Fruit fly (Drosophila melanogaster): ENCODE measurements around the gene CG9813.

CG9813 gene

DNA sequence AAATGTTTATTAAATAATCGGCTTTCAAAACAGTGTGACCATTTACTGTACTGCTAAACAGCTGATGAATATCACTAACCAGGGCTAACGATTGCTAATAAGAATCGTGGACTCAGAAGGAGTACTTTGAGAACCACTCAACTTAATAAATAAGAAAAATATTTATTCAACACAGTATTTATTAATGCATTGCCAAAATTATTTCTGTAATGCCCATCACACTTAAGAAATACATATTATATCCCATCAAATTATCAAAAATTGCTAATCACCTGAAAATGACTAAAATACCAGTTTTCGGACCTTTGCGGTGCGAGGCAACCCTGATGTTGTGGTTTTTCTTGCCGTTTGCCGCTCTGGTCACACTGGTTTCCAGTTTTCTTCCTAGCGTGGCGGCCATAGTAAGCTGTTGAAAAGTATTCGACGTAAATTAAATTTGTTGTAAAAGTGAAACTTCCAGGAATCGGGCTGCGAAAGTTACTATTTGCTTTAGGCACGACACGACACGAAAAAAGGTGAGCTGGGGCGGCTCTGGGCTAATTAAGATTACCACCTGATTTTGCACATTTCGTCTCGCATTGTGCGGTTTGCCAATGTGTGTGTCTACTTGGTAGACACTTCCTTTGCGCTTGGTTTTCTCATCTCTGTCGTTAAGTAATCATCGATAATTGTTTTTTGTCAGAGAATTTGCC, 2.3 kb upstream of the CG9813 start, which contains the start of the genes mRpS21 and Droj2 (continued):
- TF ChIP-seq fd96Cb (tag; optimal IDR thresholded peaks at IDR 0.05) (peak; percentile 35), bbx (GFP tag; IDR thresholded peaks at IDR 0.05; ENCODE audit: partially characterized antibody) (peak; percentile 20; the same call in 1 of the 2 replicates), usp (GFP tag; optimal IDR thresholded peaks at IDR 0.05) (no peak), bcd (GFP tag; optimal IDR thresholded peaks at IDR 0.05) (peak; percentile 57), CG7745 (tag; optimal IDR thresholded peaks at IDR 0.05) (no peak), CG2712 (tag; optimal IDR thresholded peaks at IDR 0.05) (peak; percentile 64), repo (GFP tag; optimal IDR thresholded peaks at IDR 0.05) (no peak), tna (GFP tag; IDR thresholded peaks at IDR 0.05; ENCODE audit: partially characterized antibody) (no peak), jumu (GFP tag; optimal IDR thresholded peaks at IDR 0.05) (no peak), MBD-R2 (GFP tag; IDR thresholded peaks at IDR 0.05) (peak; percentile 88), cato (GFP tag; optimal IDR thresholded peaks at IDR 0.05; ENCODE audit: borderline replicate concordance) (no peak), CG3847 (GFP tag; IDR thresholded peaks at IDR 0.05) (peak; percentile 81), en (GFP tag; optimal IDR thresholded peaks at IDR 0.05) (no peak), CG10979 (tag; optimal IDR thresholded peaks at IDR 0.05) (peak; percentile 38), fd102C (GFP tag; optimal IDR thresholded peaks at IDR 0.05) (no peak), CG7928 (GFP tag; optimal IDR thresholded peaks at IDR 0.05) (peak; percentile 89), so (GFP tag; IDR thresholded peaks at IDR 0.05) (no peak), bowl (GFP tag; IDR thresholded peaks at IDR 0.05) (no peak), Ravus (GFP tag; IDR thresholded peaks at IDR 0.05) (no peak), gt (GFP tag; IDR thresholded peaks at IDR 0.05) (no peak), croc (GFP tag; conservative IDR thresholded peaks at IDR 0.05) (peak; percentile 17; the same call in 1 of the 3 replicates), vnd (GFP tag; IDR thresholded peaks at IDR 0.05; ENCODE audit: partially characterized antibody) (no peak; the same call in 2 of the 3 replicates), slbo (GFP tag; IDR thresholded peaks at IDR 0.05) (peak; percentile 76), HHEX (GFP tag; optimal IDR thresholded peaks at IDR 0.05) (peak; percentile 26), exex (tag; optimal IDR thresholded peaks at IDR 0.05) (peak; percentile 40), ATbp (GFP tag; optimal IDR thresholded peaks at IDR 0.05) (no peak), CG1792 (GFP tag; optimal IDR thresholded peaks at IDR 0.05) (no peak), CG10321 (GFP tag; IDR thresholded peaks at IDR 0.05) (no peak), Gsc (GFP tag; IDR thresholded peaks at IDR 0.05) (no peak), ato (GFP tag; IDR thresholded peaks at IDR 0.05; ENCODE audit: partially characterized antibody) (no peak), hbn (GFP tag; IDR thresholded peaks at IDR 0.05; ENCODE audit: partially characterized antibody) (no peak; the same call in 1 of the 2 replicates), chinmo (GFP tag; IDR thresholded peaks at IDR 0.05; ENCODE audit: partially characterized antibody) (no peak), CG17359 (tag; optimal IDR thresholded peaks at IDR 0.05) (peak; percentile 9), esg (GFP tag; conservative IDR thresholded peaks at IDR 0.05) (peak; percentile 23; the same call in 1 of the 2 replicates), dimm (GFP tag; IDR thresholded peaks at IDR 0.05) (no peak), gce (GFP tag; IDR thresholded peaks at IDR 0.05) (no peak), HLHmδ (GFP tag; optimal IDR thresholded peaks at IDR 0.05) (no peak), lilli (GFP tag; optimal IDR thresholded peaks at IDR 0.05) (peak; percentile 77), CG8290 (GFP tag; optimal IDR thresholded peaks at IDR 0.05) (peak; percentile 28), CG8290 (tag; optimal IDR thresholded peaks at IDR 0.05) (peak in 1 of 2 experiments; percentile 17), CG17829 (tag; optimal IDR thresholded peaks at IDR 0.05) (peak; percentile 89), CG14710 (tag; optimal IDR thresholded peaks at IDR 0.05) (peak; percentile 87), CG13894 (tag; optimal IDR thresholded peaks at IDR 0.05) (peak; percentile 59), H2.0 (GFP tag; IDR thresholded peaks at IDR 0.05) (no peak), dan (GFP tag; IDR thresholded peaks at IDR 0.05) (no peak), CG4404 (GFP tag; IDR thresholded peaks at IDR 0.05) (no peak), lov (optimal IDR thresholded peaks at IDR 0.05) (no peak), lov (GFP tag; IDR thresholded peaks at IDR 0.05) (no peak), CG16815 (GFP tag; optimal IDR thresholded peaks at IDR 0.05) (no peak), wdn (GFP tag; IDR thresholded peaks at IDR 0.05) (no peak)
